Fruit fly (Drosophila melanogaster): ENCODE data around the gene obst-A.

Gene obst-A

dm6 chrX:20235794-20236513 is 3.7 kb upstream of the obst-A start, which contains the start of gene sw (continued):
- TF ChIP-seq Poxn (GFP tag; IDR thresholded peaks at IDR 0.05) = peak; percentile 65; the same call in 1 of the 2 replicates
- peak; percentile 54 for TF ChIP-seq CG7786 (GFP tag; optimal IDR thresholded peaks at IDR 0.05)
- TF ChIP-seq emc (GFP tag; optimal IDR thresholded peaks at IDR 0.05) = no peak
- TF ChIP-seq CG8089 (GFP tag; optimal IDR thresholded peaks at IDR 0.05) = peak; percentile 48
- no peak for TF ChIP-seq dan (GFP tag; IDR thresholded peaks at IDR 0.05)
- peak; percentile 74 for TF ChIP-seq Aef1 (GFP tag; IDR thresholded peaks at IDR 0.05)
- peak; percentile 37 for TF ChIP-seq Fer1 (GFP tag; optimal IDR thresholded peaks at IDR 0.05)
- TF ChIP-seq ems (GFP tag; optimal IDR thresholded peaks at IDR 0.05) = peak; percentile 62
- TF ChIP-seq chif (GFP tag; optimal IDR thresholded peaks at IDR 0.05) = peak; percentile 23 to 38
- TF ChIP-seq z (GFP tag; IDR thresholded peaks at IDR 0.05) = no peak
- no peak for TF ChIP-seq D (optimal IDR thresholded peaks at IDR 0.05)
- no peak for TF ChIP-seq D (GFP tag; optimal IDR thresholded peaks at IDR 0.05)
- TF ChIP-seq CG7928 (GFP tag; optimal IDR thresholded peaks at IDR 0.05) = peak; percentile 5
- TF ChIP-seq CG2120 (GFP tag; optimal IDR thresholded peaks at IDR 0.05) = peak; percentile 77
- peak; percentile 77 for TF ChIP-seq zfh1 (GFP tag; IDR thresholded peaks at IDR 0.05)
- TF ChIP-seq fd64A (GFP tag; optimal IDR thresholded peaks at IDR 0.05) = no peak
- peak; percentile 90 for TF ChIP-seq CG14860 (GFP tag; IDR thresholded peaks at IDR 0.05; ENCODE audit: partially characterized antibody)
- TF ChIP-seq Optix (GFP tag; IDR thresholded peaks at IDR 0.05) = peak; percentile 67; the same call in 2 of the 3 replicates
- TF ChIP-seq CG18476 (GFP tag; optimal IDR thresholded peaks at IDR 0.05) = peak; percentile 43
- peak; percentile 47 for TF ChIP-seq stwl (tag; optimal IDR thresholded peaks at IDR 0.05)
- peak; percentile 58 for TF ChIP-seq HmgZ (tag; optimal IDR thresholded peaks at IDR 0.05)
- TF ChIP-seq Rfx (GFP tag; IDR thresholded peaks at IDR 0.05) = peak; percentile 88
- no peak for TF ChIP-seq CG31388 (GFP tag; optimal IDR thresholded peaks at IDR 0.05)
- peak; percentile 54; the same call in 2 of the 3 replicates for TF ChIP-seq CG11560 (tag; IDR thresholded peaks at IDR 0.05)
- peak; percentile 11 for TF ChIP-seq Atf-2 (GFP tag; optimal IDR thresholded peaks at IDR 0.05)
- peak; percentile 63 for TF ChIP-seq ssp (GFP tag; IDR thresholded peaks at IDR 0.05)
- TF ChIP-seq Med (GFP tag) = peak; percentile 96
- peak; percentile 79 for TF ChIP-seq sob (GFP tag; IDR thresholded peaks at IDR 0.05)
- TF ChIP-seq lov (optimal IDR thresholded peaks at IDR 0.05) = no peak
- no peak for TF ChIP-seq lov (GFP tag; IDR thresholded peaks at IDR 0.05)
- TF ChIP-seq CG10979 (tag; optimal IDR thresholded peaks at IDR 0.05) = peak; percentile 46
- no peak for TF ChIP-seq hkb (optimal IDR thresholded peaks at IDR 0.05)
- TF ChIP-seq hkb (GFP tag; IDR thresholded peaks at IDR 0.05) = 0 out of 2 replicates have a peak, but pooled peaks have one; percentile 22
- no peak for TF ChIP-seq Hand (GFP tag; optimal IDR thresholded peaks at IDR 0.05)
- no peak for TF ChIP-seq pros (GFP tag; optimal IDR thresholded peaks at IDR 0.05)
- TF ChIP-seq Max (GFP tag; optimal IDR thresholded peaks at IDR 0.05) = no peak
- peak; percentile 91 for TF ChIP-seq sens (GFP tag)
- peak; percentile 36 for TF ChIP-seq slp2 (GFP tag; optimal IDR thresholded peaks at IDR 0.05)
- TF ChIP-seq CG12236 (GFP tag; optimal IDR thresholded peaks at IDR 0.05) = no peak
- peak; percentile 48 for TF ChIP-seq CG1792 (GFP tag; optimal IDR thresholded peaks at IDR 0.05)
- TF ChIP-seq CG2875 (GFP tag; optimal IDR thresholded peaks at IDR 0.05) = no peak
- no peak for TF ChIP-seq ash1 (GFP tag; optimal IDR thresholded peaks at IDR 0.05)
- TF ChIP-seq Mrtf (GFP tag; IDR thresholded peaks at IDR 0.05) = peak; percentile 64; the same call in 2 of the 3 replicates
- peak; percentile 92 for TF ChIP-seq onecut (GFP tag; IDR thresholded peaks at IDR 0.05)
- peak; percentile 62 for TF ChIP-seq CG17829 (tag; optimal IDR thresholded peaks at IDR 0.05)
- no peak for TF ChIP-seq ap (GFP tag; IDR thresholded peaks at IDR 0.05)
- peak; percentile 80 for TF ChIP-seq Dbx (GFP tag; IDR thresholded peaks at IDR 0.05)
- peak; percentile 57 for TF ChIP-seq lab (GFP tag; optimal IDR thresholded peaks at IDR 0.05)
- TF ChIP-seq CG7839 (tag; optimal IDR thresholded peaks at IDR 0.05) = peak; percentile 63
- TF ChIP-seq exex (tag; optimal IDR thresholded peaks at IDR 0.05) = no peak
- TF ChIP-seq oc (tag; optimal IDR thresholded peaks at IDR 0.05) = no peak

Measured in whole organism, embryonic.